Worm (Caenorhabditis elegans) whole organism, early embryonic: Measurements from ENCODE around the gene npr-28.

ENCODE experiments used
- B0310.2 ChIP-seq: sonication (generic microtip); optimal IDR thresholded peaks from 2 replicates; lab custom pipeline; 2016; ENCODE audit warnings: mild to moderate bottlenecking, missing genetic modification characterization, missing compliant biosample characterization
- ets-7 ChIP-seq: sonication (generic microtip); optimal IDR thresholded peaks from 2 replicates; lab custom pipeline; 2016; ENCODE audit warnings: missing genotype, missing genetic modification characterization, missing compliant biosample characterization
- hnd-1 ChIP-seq: sonication (generic microtip); optimal IDR thresholded peaks from 2 replicates; lab custom pipeline; 2016; ENCODE audit warnings: missing genetic modification characterization, missing compliant biosample characterization

- TF ChIP-seq B0310.2 (no peak), hnd-1 (tag; lab: Kevin White, UChicago) (no peak), ets-7 (tag; lab: Kevin White, UChicago) (no peak)
Observed at ce11 chrX:8355350-8355749, 4.5 kb upstream of the npr-28 start.
